Worm (Caenorhabditis elegans) whole organism, L4 larva: ENCODE data around the gene evl-18.
A peak's percentile ranks its signal among the peaks of the same experiment; 100 is the strongest.

ENCODE experiments used
- D1046.2 ChIP-seq: fragments of 200-800 bp; sonication (Bioruptor generic); IDR thresholded peaks from 2 replicates; pipeline ENCODE4 v1.3.6; 2022; ENCODE audit warnings: missing genetic modification characterization, missing compliant biosample characterization
- F10B5.3 ChIP-seq: sonication (generic microtip); optimal IDR thresholded peaks from 2 replicates; lab custom pipeline; 2016; ENCODE audit warnings: mild to moderate bottlenecking, missing genetic modification characterization, missing compliant biosample characterization
- F37D6.2 ChIP-seq: sonication (generic microtip); optimal IDR thresholded peaks from 2 replicates; lab custom pipeline; 2016; ENCODE audit warnings: mild to moderate bottlenecking, missing genetic modification characterization, missing compliant biosample characterization
- F49E8.2 ChIP-seq: sonication (generic microtip); optimal IDR thresholded peaks from 2 replicates; lab custom pipeline; 2016; ENCODE audit warnings: missing compliant biosample characterization, mild to moderate bottlenecking, missing genetic modification characterization, borderline replicate concordance
- ZK337.2 ChIP-seq: fragments of 200-800 bp; sonication (Bioruptor generic); IDR thresholded peaks from 2 replicates; pipeline ENCODE4 v1.3.6; 2022; ENCODE audit warnings: missing genetic modification reagents, missing genetic modification characterization, missing compliant biosample characterization
- ama-1 ChIP-seq: fragments of 150-350 bp; optimal IDR thresholded peaks from 2 replicates; lab custom pipeline; 2014; ENCODE audit warnings: inconsistent platforms, mixed read lengths
- ceh-28 ChIP-seq: fragments of 150-350 bp; optimal IDR thresholded peaks from 2 replicates; lab custom pipeline; 2014; ENCODE audit warnings: missing biosample characterization, missing genetic modification reagents, missing genetic modification characterization
- ceh-32 ChIP-seq: sonication (generic microtip); optimal IDR thresholded peaks from 2 replicates; lab custom pipeline; 2016; ENCODE audit warnings: mild to moderate bottlenecking, missing genetic modification characterization, missing compliant biosample characterization; ENCODE audit not compliant: poor library complexity
- daf-12 ChIP-seq: fragments of 150-350 bp; optimal IDR thresholded peaks from 2 replicates; lab custom pipeline; 2014; ENCODE audit warnings: missing biosample characterization, missing genetic modification reagents, missing genetic modification characterization
- daf-8 ChIP-seq: fragments of 200-800 bp; sonication (Bioruptor generic); IDR thresholded peaks from 2 replicates; pipeline ENCODE4 v1.3.6; 2022; ENCODE audit warnings: missing genetic modification characterization, missing compliant biosample characterization
- dmd-8 ChIP-seq: fragments of 200-800 bp; sonication (Bioruptor generic); IDR thresholded peaks from 2 replicates; pipeline ENCODE4 v1.3.6; 2022; ENCODE audit warnings: missing genetic modification characterization, missing compliant biosample characterization
- dve-1 ChIP-seq: sonication (generic microtip); optimal IDR thresholded peaks from 2 replicates; lab custom pipeline; 2017; ENCODE audit warnings: antibody characterized with exemption, mild to moderate bottlenecking, missing genetic modification characterization, missing compliant biosample characterization; ENCODE audit not compliant: insufficient read depth
- egl-43 ChIP-seq: fragments of 200-800 bp; sonication (Bioruptor generic); IDR thresholded peaks from 2 replicates; pipeline ENCODE4 v1.3.6; 2022; ENCODE audit warnings: missing genetic modification reagents, missing genetic modification characterization, missing compliant biosample characterization
- gei-8 ChIP-seq: fragments of 200-800 bp; sonication (Bioruptor generic); optimal IDR thresholded peaks from 2 replicates; lab custom pipeline; 2018; ENCODE audit warnings: mild to moderate bottlenecking, missing genetic modification characterization, missing compliant biosample characterization
- hif-1 ChIP-seq, 2 experiments: sonication (generic microtip); optimal IDR thresholded peaks; 2 replicates each; lab custom pipeline; 2016 to 2017; ENCODE audit warnings: missing compliant biosample characterization in 2 of 2, missing genetic modification characterization in 2 of 2, missing genetic modification reagents in 2 of 2, missing genotype in 2 of 2, mild to moderate bottlenecking in 1 of 2
- hlh-30 ChIP-seq: sonication (generic microtip); optimal IDR thresholded peaks from 2 replicates; lab custom pipeline; 2017; ENCODE audit warnings: antibody characterized with exemption, mild to moderate bottlenecking, missing genetic modification characterization, missing compliant biosample characterization; ENCODE audit not compliant: insufficient read depth
- hmg-1.1 ChIP-seq: fragments of 200-800 bp; sonication (Bioruptor generic); IDR thresholded peaks from 2 replicates; pipeline ENCODE4 v1.3.6; 2022; ENCODE audit warnings: missing genetic modification reagents, missing genetic modification characterization, missing compliant biosample characterization
- lin-1 ChIP-seq: fragments of 200-800 bp; sonication (Bioruptor generic); IDR thresholded peaks from 2 replicates; pipeline ENCODE4 v1.3.6; 2022; ENCODE audit warnings: missing genetic modification reagents, missing genetic modification characterization, missing compliant biosample characterization
- lin-15B ChIP-seq: fragments of 150-350 bp; sonication (generic microtip); optimal IDR thresholded peaks from 3 replicates; lab custom pipeline; 2014; ENCODE audit warnings: missing biosample characterization, missing genetic modification characterization
- lin-38 ChIP-seq: fragments of 200-800 bp; sonication (Bioruptor generic); IDR thresholded peaks from 2 replicates; pipeline ENCODE4 v1.3.6; 2022; ENCODE audit warnings: missing genetic modification reagents, missing genetic modification characterization, missing compliant biosample characterization
- lsy-2 ChIP-seq, 2 experiments: fragments of 150-350 bp in 1 of 2; sonication (generic microtip) in 1 of 2; optimal IDR thresholded peaks; 2 replicates each; lab custom pipeline; 2014 to 2017; ENCODE audit warnings: missing biosample characterization in 2 of 2, missing genetic modification characterization in 2 of 2
- madf-9 ChIP-seq: fragments of 200-800 bp; sonication (Bioruptor generic); conservative IDR thresholded peaks from 2 replicates; pipeline ENCODE4 v1.3.6; 2022; ENCODE audit warnings: missing genetic modification reagents, missing genetic modification characterization, missing compliant biosample characterization
- mes-2 ChIP-seq: sonication (generic microtip); optimal IDR thresholded peaks from 2 replicates; lab custom pipeline; 2016; ENCODE audit warnings: missing genotype, mild to moderate bottlenecking, missing genetic modification characterization, missing compliant biosample characterization; ENCODE audit not compliant: poor library complexity, severe bottlenecking
- mxl-3 ChIP-seq: fragments of 200-800 bp; sonication (Bioruptor generic); optimal IDR thresholded peaks from 2 replicates; lab custom pipeline; 2018; ENCODE audit warnings: mild to moderate bottlenecking, missing genetic modification characterization, missing compliant biosample characterization
- nhr-102 ChIP-seq: sonication (generic microtip); optimal IDR thresholded peaks from 2 replicates; lab custom pipeline; 2016; ENCODE audit warnings: mild to moderate bottlenecking, missing genetic modification characterization, moderate library complexity, missing compliant biosample characterization
- nhr-11 ChIP-seq: fragments of 150-350 bp; optimal IDR thresholded peaks from 2 replicates; lab custom pipeline; 2014; ENCODE audit warnings: missing biosample characterization, missing genetic modification characterization
- nhr-28 ChIP-seq: fragments of 150-350 bp; optimal IDR thresholded peaks from 2 replicates; lab custom pipeline; 2014; ENCODE audit warnings: missing biosample characterization, missing genetic modification characterization
- nhr-48 ChIP-seq: sonication (generic microtip); optimal IDR thresholded peaks from 2 replicates; lab custom pipeline; 2016; ENCODE audit warnings: mild to moderate bottlenecking, missing genetic modification characterization, missing compliant biosample characterization
- nhr-6 ChIP-seq: fragments of 150-350 bp; optimal IDR thresholded peaks from 2 replicates; lab custom pipeline; 2014; ENCODE audit warnings: missing biosample characterization, missing genetic modification characterization
- nhr-76 ChIP-seq: fragments of 150-350 bp; optimal IDR thresholded peaks from 2 replicates; lab custom pipeline; 2014; ENCODE audit warnings: missing biosample characterization, missing genetic modification characterization
- nhr-77 ChIP-seq: fragments of 150-350 bp; optimal IDR thresholded peaks from 2 replicates; lab custom pipeline; 2014; ENCODE audit warnings: missing biosample characterization, missing genetic modification characterization
- pqm-1 ChIP-seq: sonication (generic microtip); optimal IDR thresholded peaks from 2 replicates; lab custom pipeline; 2017; ENCODE audit warnings: missing biosample characterization, missing genetic modification characterization
- spr-1 ChIP-seq: sonication (generic microtip); optimal IDR thresholded peaks from 2 replicates; lab custom pipeline; 2016; ENCODE audit warnings: mild to moderate bottlenecking, missing genetic modification characterization, missing compliant biosample characterization
- unc-130 ChIP-seq: sonication (generic microtip); optimal IDR thresholded peaks from 2 replicates; lab custom pipeline; 2016; ENCODE audit warnings: missing genetic modification reagents, missing genetic modification characterization, missing compliant biosample characterization
- vab-7 ChIP-seq: fragments of 200-800 bp; sonication (Bioruptor generic); IDR thresholded peaks from 2 replicates; pipeline ENCODE4 v1.3.6; 2022; ENCODE audit warnings: missing genetic modification reagents, missing genetic modification characterization, missing compliant biosample characterization
- zfp-2 ChIP-seq: sonication (generic microtip); optimal IDR thresholded peaks from 2 replicates; lab custom pipeline; 2016; ENCODE audit warnings: mild to moderate bottlenecking, missing genetic modification characterization, missing compliant biosample characterization
- zip-2 ChIP-seq: fragments of 150-350 bp; optimal IDR thresholded peaks from 2 replicates; lab custom pipeline; 2014; ENCODE audit warnings: missing biosample characterization, missing genetic modification characterization
- ztf-7 ChIP-seq: fragments of 150-350 bp; optimal IDR thresholded peaks from 2 replicates; lab custom pipeline; 2014; ENCODE audit warnings: missing biosample characterization, missing genetic modification characterization

Gene evl-18

DNA sequence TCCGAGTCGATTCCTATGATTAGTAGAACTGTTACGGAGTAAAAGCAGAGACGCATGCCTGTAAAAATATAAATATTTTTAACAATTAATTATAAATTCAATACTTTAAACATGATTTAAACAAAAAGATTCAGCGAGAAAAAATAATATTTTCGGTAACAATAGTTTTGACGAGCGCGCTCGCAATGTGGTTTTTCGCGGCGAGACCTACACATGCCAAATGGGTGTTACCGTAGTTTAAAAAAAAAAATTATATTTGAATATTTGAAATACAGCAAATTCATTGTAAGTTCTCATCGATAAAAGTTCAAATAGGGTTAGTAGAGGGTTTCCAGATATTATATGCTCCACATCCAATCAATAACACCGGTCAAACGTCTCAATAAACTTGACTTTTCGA is 8.4 kb downstream of the evl-18 start, which contains the start of gene gldi-5:
TSS of gene gldi-5 (minus strand) at position 58 of the 400 bp plus-strand sequence.
- TF ChIP-seq zfp-2 (tag; lab: Kevin White, UChicago) (no peak), hlh-30 (tag; lab: Kevin White, UChicago) (no peak), madf-9 (no peak), ceh-32 (tag; lab: Kevin White, UChicago) (no peak), F10B5.3 (tag; lab: Kevin White, UChicago) (no peak), ztf-7 (tag; lab: Kevin White, UChicago) (no peak), spr-1 (tag; lab: Kevin White, UChicago) (no peak), nhr-11 (tag; lab: Kevin White, UChicago) (no peak), pqm-1 (tag; lab: Kevin White, UChicago) (no peak), nhr-28 (tag; lab: Kevin White, UChicago) (no peak), ZK337.2 (GFP tag; lab: Robert Waterston, UW) (no peak), hmg-1.1 (no peak), hif-1 (tag; optimal IDR thresholded peaks at IDR 0.05; lab: Kevin White, UChicago) (no peak), D1046.2 (GFP tag; lab: Robert Waterston, UW) (no peak), nhr-76 (tag; lab: Kevin White, UChicago) (no peak), nhr-102 (no peak)
- TF ChIP-seq, all 104 proteins: peak for 0

DNA sequence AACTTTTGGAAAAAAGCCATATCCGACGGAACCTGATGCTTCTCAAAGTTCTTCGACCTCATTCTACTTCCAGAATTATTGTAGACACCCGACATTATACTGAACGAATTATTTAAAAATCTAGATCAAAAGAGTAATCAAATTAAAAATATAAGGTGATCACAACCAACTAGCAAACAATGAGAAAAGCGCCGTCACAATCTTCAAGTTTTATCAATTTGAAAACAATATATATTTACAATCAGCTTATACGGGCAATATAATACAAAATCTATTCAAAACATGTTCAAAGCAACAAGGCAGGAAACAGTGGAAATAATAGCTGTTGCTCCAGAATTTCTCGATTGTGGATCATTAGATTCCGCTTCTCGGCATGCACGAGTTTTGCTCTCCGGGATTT is 10.0 kb downstream of the evl-18 start, which contains the start of gene C14B1.12:
TSS of gene C14B1.12 (minus strand) at position 101 of the 400 bp plus-strand sequence.
- no peak for TF ChIP-seq dmd-8 (GFP tag; lab: Robert Waterston, UW)
- no peak for TF ChIP-seq dve-1
- no peak for TF ChIP-seq lin-15B (tag; lab: Kevin White, UChicago)
- TF ChIP-seq zip-2 (tag; lab: Kevin White, UChicago) = no peak
- TF ChIP-seq lin-1 = no peak
- TF ChIP-seq nhr-77 = no peak
- no peak for TF ChIP-seq nhr-76 (tag; lab: Kevin White, UChicago)
- no peak for TF ChIP-seq nhr-48
- no peak for TF ChIP-seq daf-12 (tag; lab: Kevin White, UChicago)
- TF ChIP-seq nhr-28 (tag; lab: Kevin White, UChicago) = no peak

DNA sequence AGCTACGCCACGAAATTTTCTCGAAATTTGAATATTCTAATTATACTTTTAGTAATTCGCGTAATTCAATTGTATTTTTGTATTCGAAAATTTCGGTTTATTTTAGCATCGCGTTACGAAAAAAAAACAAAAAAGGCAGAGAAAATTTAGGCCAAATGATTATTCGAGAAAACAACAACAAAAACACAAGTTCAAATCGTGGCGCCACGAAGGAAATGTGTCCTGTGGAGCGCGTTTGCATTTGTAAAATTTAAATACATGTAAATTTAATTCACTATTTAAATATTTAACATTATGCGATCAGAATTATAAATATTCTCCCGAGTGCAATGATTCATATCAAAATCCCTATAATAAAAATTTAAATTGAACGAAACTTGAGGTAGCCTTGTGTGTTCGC is 11.1 kb downstream of the evl-18 start:
- TF ChIP-seq mxl-3 (GFP tag; lab: Kevin White, UChicago) (no peak), F49E8.2 (tag; lab: Kevin White, UChicago) (no peak), lin-38 (GFP tag; lab: Robert Waterston, UW) (peak; percentile 72), gei-8 (GFP tag; lab: Kevin White, UChicago) (no peak), unc-130 (GFP tag; lab: Kevin White, UChicago) (peak; percentile 0), vab-7 (no peak), egl-43 (GFP tag; lab: Robert Waterston, UW) (no peak), daf-8 (no peak), nhr-6 (tag; lab: Kevin White, UChicago) (no peak), F37D6.2 (tag; lab: Kevin White, UChicago) (no peak), ceh-28 (tag; lab: Kevin White, UChicago) (no peak)
- TF ChIP-seq, all 104 proteins: peak for 2

DNA sequence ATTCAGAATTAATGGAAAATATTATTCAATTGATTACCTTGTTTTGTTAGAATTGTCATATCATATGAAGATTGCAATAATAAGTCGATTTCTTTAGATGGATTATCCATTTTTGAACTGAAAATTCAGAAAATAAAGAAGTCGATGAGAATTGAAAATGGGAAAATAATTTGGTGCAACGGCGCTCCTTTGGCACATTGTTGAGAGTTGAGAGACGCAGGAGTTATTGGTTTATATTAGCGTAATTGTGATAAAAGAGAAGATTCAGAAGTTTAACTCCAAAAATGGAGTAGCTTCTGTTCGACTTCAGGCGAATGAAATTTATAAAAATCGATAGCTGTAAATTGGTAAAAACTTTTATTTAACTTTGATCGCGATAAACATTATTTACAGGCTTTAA is 15.3 kb downstream of the evl-18 start, which contains the start of gene C14B1.8:
TSS of gene C14B1.8 (minus strand) at position 117 of the 400 bp plus-strand sequence.
- TF ChIP-seq lin-38 (GFP tag; lab: Robert Waterston, UW) (peak; percentile 75), mes-2 (tag; lab: Kevin White, UChicago) (peak; percentile 68), unc-130 (GFP tag; lab: Kevin White, UChicago) (peak; percentile 55), ama-1 (lab: Kevin White, UChicago) (peak; percentile 14), lsy-2 (tag; optimal IDR thresholded peaks at IDR 0.05; lab: Kevin White, UChicago) (no peak)
